Fruit fly (Drosophila melanogaster) whole organism, embryonic: Measurements from ENCODE around the gene CG17637.
A peak's percentile ranks its signal among the peaks of the same experiment; 100 is the strongest.

Experiments
- Awh ChIP-seq: fragments of 200-800 bp; sonication (Bioruptor generic); IDR thresholded peaks from 2 replicates; pipeline ENCODE4, ENCODE4 v1.3.6; 2022; ENCODE audit warnings: missing biosample characterization, missing genetic modification characterization
- CG10274 ChIP-seq: fragments of 200-800 bp; sonication (Bioruptor generic); optimal IDR thresholded peaks from 3 replicates; lab custom pipeline; 2017; ENCODE audit warnings: missing biosample characterization, mild to moderate bottlenecking, missing genetic modification characterization
- CG10979 ChIP-seq: fragments of 200-800 bp; sonication (Bioruptor generic); optimal IDR thresholded peaks from 2 replicates; lab custom pipeline; 2018; ENCODE audit warnings: missing biosample characterization, mild to moderate bottlenecking, missing genetic modification characterization, moderate library complexity
- CG11723 ChIP-seq: fragments of 200-800 bp; sonication (Bioruptor generic); optimal IDR thresholded peaks from 2 replicates; lab custom pipeline; 2017; ENCODE audit warnings: missing biosample characterization, mild to moderate bottlenecking, missing genetic modification characterization
- CG12659 ChIP-seq: fragments of 200-800 bp; sonication (Bioruptor generic); optimal IDR thresholded peaks from 3 replicates; lab custom pipeline; 2017; ENCODE audit warnings: mild to moderate bottlenecking, missing biosample characterization, missing genetic modification reagents, missing genetic modification characterization
- CG12769 ChIP-seq: fragments of 200-800 bp; sonication (Bioruptor generic); optimal IDR thresholded peaks from 2 replicates; lab custom pipeline; 2019; ENCODE audit warnings: missing biosample characterization, mild to moderate bottlenecking, missing genetic modification characterization, moderate library complexity
- CG14710 ChIP-seq: fragments of 200-800 bp; sonication (Bioruptor generic); optimal IDR thresholded peaks from 3 replicates; lab custom pipeline; 2019; ENCODE audit warnings: missing biosample characterization, mild to moderate bottlenecking, missing genetic modification characterization, moderate library complexity
- CG15011 ChIP-seq: fragments of 200-800 bp; sonication (Bioruptor generic); optimal IDR thresholded peaks from 3 replicates; lab custom pipeline; 2018; ENCODE audit warnings: missing biosample characterization, mild to moderate bottlenecking, missing genetic modification characterization
- CG15269 ChIP-seq: fragments of 200-800 bp; sonication (Bioruptor generic); optimal IDR thresholded peaks from 2 replicates; lab custom pipeline; 2018; ENCODE audit warnings: missing biosample characterization, mild to moderate bottlenecking, missing genetic modification characterization, moderate library complexity
- CG1529 ChIP-seq: fragments of 200-800 bp; sonication (Bioruptor generic); optimal IDR thresholded peaks from 3 replicates; lab custom pipeline; 2018; ENCODE audit warnings: missing biosample characterization, missing genetic modification characterization
- CG17359 ChIP-seq: fragments of 200-800 bp; sonication (Bioruptor generic); optimal IDR thresholded peaks from 3 replicates; lab custom pipeline; 2018; ENCODE audit warnings: missing biosample characterization, mild to moderate bottlenecking, missing genetic modification characterization, moderate library complexity
- CG17802 ChIP-seq: fragments of 200-800 bp; sonication (Bioruptor generic); optimal IDR thresholded peaks from 2 replicates; lab custom pipeline; 2018; ENCODE audit warnings: missing biosample characterization, mild to moderate bottlenecking, missing genetic modification characterization, moderate library complexity
- CG2129 ChIP-seq: fragments of 200-800 bp; sonication (Bioruptor generic); IDR thresholded peaks from 2 replicates; pipeline ENCODE4 v1.3.6; 2022; ENCODE audit warnings: missing biosample characterization, missing genetic modification characterization; ENCODE audit not compliant: partially characterized antibody
- CG30403 ChIP-seq: fragments of 200-800 bp; sonication (Bioruptor generic); optimal IDR thresholded peaks from 3 replicates; lab custom pipeline; 2016; ENCODE audit warnings: missing biosample characterization, missing genetic modification characterization
- CG33213 ChIP-seq: fragments of 200-800 bp; sonication (Bioruptor generic); optimal IDR thresholded peaks from 3 replicates; lab custom pipeline; 2016; ENCODE audit warnings: missing biosample characterization, missing genetic modification characterization
- CG3726 ChIP-seq: fragments of 200-800 bp; sonication (Bioruptor generic); IDR thresholded peaks from 3 replicates; pipeline ENCODE4, ENCODE4 v1.3.6; 2022; ENCODE audit warnings: missing biosample characterization, missing genetic modification characterization
- CG6689 ChIP-seq: fragments of 200-800 bp; sonication (Bioruptor generic); IDR thresholded peaks from 2 replicates; pipeline ENCODE4 v1.3.6; 2022; ENCODE audit warnings: missing biosample characterization, missing genetic modification characterization
- CG7987 ChIP-seq: fragments of 200-800 bp; sonication (Bioruptor generic); optimal IDR thresholded peaks from 2 replicates; lab custom pipeline; 2018; ENCODE audit warnings: missing biosample characterization, mild to moderate bottlenecking, missing genetic modification characterization, moderate library complexity
- CoRest ChIP-seq: fragments of 200-800 bp; sonication (Bioruptor generic); optimal IDR thresholded peaks from 3 replicates; lab custom pipeline; 2018; ENCODE audit warnings: missing biosample characterization, mild to moderate bottlenecking, missing genetic modification characterization, moderate library complexity
- Hey ChIP-seq: fragments of 200-800 bp; sonication (Bioruptor generic); optimal IDR thresholded peaks from 3 replicates; lab custom pipeline; 2018; ENCODE audit warnings: missing biosample characterization, mild to moderate bottlenecking, missing genetic modification characterization
- NFAT ChIP-seq: fragments of 200-800 bp; sonication (Bioruptor generic); IDR thresholded peaks from 2 replicates; pipeline ENCODE4 v1.3.6; 2022; ENCODE audit warnings: missing biosample characterization, missing genetic modification characterization
- Ravus ChIP-seq: fragments of 200-800 bp; sonication (Bioruptor generic); IDR thresholded peaks from 2 replicates; pipeline ENCODE4 v1.3.6; 2022; ENCODE audit warnings: missing biosample characterization, missing genetic modification characterization
- Rfx ChIP-seq: fragments of 200-800 bp; sonication (Bioruptor generic); IDR thresholded peaks from 2 replicates; pipeline ENCODE4 v1.3.6; 2022; ENCODE audit warnings: missing biosample characterization, missing genetic modification characterization
- Sox102F ChIP-seq: fragments of 200-800 bp; sonication (Bioruptor generic); optimal IDR thresholded peaks from 2 replicates; lab custom pipeline; 2018; ENCODE audit warnings: missing biosample characterization, mild to moderate bottlenecking, missing genetic modification characterization, moderate library complexity
- Sry-β ChIP-seq: fragments of 200-800 bp; sonication (Bioruptor generic); optimal IDR thresholded peaks from 2 replicates; lab custom pipeline; 2018; ENCODE audit warnings: missing biosample characterization, mild to moderate bottlenecking, missing genetic modification characterization, moderate library complexity
- Ssrp ChIP-seq: fragments of 200-800 bp; sonication (Bioruptor generic); optimal IDR thresholded peaks from 2 replicates; lab custom pipeline; 2018; ENCODE audit warnings: missing biosample characterization, mild to moderate bottlenecking, missing genetic modification characterization, moderate library complexity
- Xbp1 ChIP-seq: fragments of 200-800 bp; sonication (Bioruptor generic); optimal IDR thresholded peaks from 3 replicates; lab custom pipeline; 2016; ENCODE audit warnings: missing biosample characterization, mild to moderate bottlenecking, missing genetic modification characterization
- ab ChIP-seq: fragments of 200-800 bp; sonication (Bioruptor generic); optimal IDR thresholded peaks from 2 replicates; lab custom pipeline; 2016; ENCODE audit warnings: missing biosample characterization, missing genetic modification characterization
- abd-A ChIP-seq: fragments of 200-800 bp; sonication (Bioruptor generic); optimal IDR thresholded peaks from 3 replicates; lab custom pipeline; 2019; ENCODE audit warnings: missing biosample characterization, mild to moderate bottlenecking, missing genetic modification characterization, moderate library complexity
- ash1 ChIP-seq: fragments of 200-800 bp; sonication (Bioruptor generic); optimal IDR thresholded peaks from 2 replicates; lab custom pipeline; 2018; ENCODE audit warnings: missing biosample characterization, mild to moderate bottlenecking, missing genetic modification characterization
- bsh ChIP-seq, 2 experiments: fragments of 200-800 bp; sonication (Bioruptor generic); optimal IDR thresholded peaks; 2 replicates each; lab custom pipeline; 2017 to 2018; ENCODE audit warnings: mild to moderate bottlenecking in 2 of 2, missing biosample characterization in 2 of 2, missing genetic modification characterization in 2 of 2, moderate library complexity in 1 of 2
- cato ChIP-seq: fragments of 200-800 bp; sonication (Bioruptor generic); optimal IDR thresholded peaks from 2 replicates; lab custom pipeline; 2016; ENCODE audit warnings: missing biosample characterization, missing genetic modification characterization, borderline replicate concordance
- corto ChIP-seq: fragments of 200-800 bp; sonication (Bioruptor generic); optimal IDR thresholded peaks from 2 replicates; lab custom pipeline; 2016; ENCODE audit warnings: missing biosample characterization, mild to moderate bottlenecking, missing genetic modification characterization, moderate library complexity
- disco-r ChIP-seq: fragments of 200-800 bp; sonication (Bioruptor generic); optimal IDR thresholded peaks from 2 replicates; lab custom pipeline; 2016; ENCODE audit warnings: missing biosample characterization, missing genetic modification characterization
- dmrt11E ChIP-seq: fragments of 200-800 bp; sonication (Bioruptor generic); optimal IDR thresholded peaks from 3 replicates; lab custom pipeline; 2018; ENCODE audit warnings: missing biosample characterization, mild to moderate bottlenecking, missing genetic modification characterization, moderate library complexity
- ftz-f1 ChIP-seq: fragments of 200-800 bp; sonication (Bioruptor generic); optimal IDR thresholded peaks from 2 replicates; lab custom pipeline; 2016; ENCODE audit warnings: missing biosample characterization, missing genetic modification characterization
- grn ChIP-seq: fragments of 200-800 bp; sonication (Bioruptor generic); optimal IDR thresholded peaks from 3 replicates; lab custom pipeline; 2017; ENCODE audit warnings: missing biosample characterization, missing genetic modification characterization
- hb ChIP-seq: fragments of 200-800 bp; sonication (Bioruptor generic); IDR thresholded peaks from 3 replicates; pipeline ENCODE4 v1.3.6; 2022; ENCODE audit warnings: missing biosample characterization, missing genetic modification characterization; ENCODE audit not compliant: partially characterized antibody
- hbn ChIP-seq: fragments of 200-800 bp; sonication (Bioruptor generic); IDR thresholded peaks from 2 replicates; pipeline ENCODE4 v1.3.6; 2022; ENCODE audit warnings: missing biosample characterization, missing genetic modification characterization; ENCODE audit not compliant: partially characterized antibody
- lbe ChIP-seq: fragments of 200-800 bp; sonication (Bioruptor generic); optimal IDR thresholded peaks from 2 replicates; lab custom pipeline; 2016; ENCODE audit warnings: missing biosample characterization, mild to moderate bottlenecking, missing genetic modification characterization
- nom ChIP-seq: fragments of 200-800 bp; sonication (Bioruptor generic); optimal IDR thresholded peaks from 2 replicates; lab custom pipeline; 2017; ENCODE audit warnings: missing biosample characterization, missing genetic modification characterization, mild to moderate bottlenecking, moderate library complexity, missing genetic modification reagents
- odd ChIP-seq: fragments of 200-800 bp; sonication (Bioruptor generic); optimal IDR thresholded peaks from 2 replicates; lab custom pipeline; 2017; ENCODE audit warnings: missing biosample characterization, mild to moderate bottlenecking, missing genetic modification characterization
- peb ChIP-seq: fragments of 200-800 bp; sonication (Bioruptor generic); IDR thresholded peaks from 2 replicates; pipeline ENCODE4 v1.3.6; 2022; ENCODE audit warnings: missing biosample characterization, missing genetic modification characterization
- sd ChIP-seq: fragments of 200-800 bp; sonication (Bioruptor generic); optimal IDR thresholded peaks from 3 replicates; lab custom pipeline; 2018; ENCODE audit warnings: missing biosample characterization, mild to moderate bottlenecking, missing genetic modification characterization, moderate library complexity
- sens-2 ChIP-seq: fragments of 200-800 bp; sonication (Bioruptor generic); IDR thresholded peaks from 2 replicates; pipeline ENCODE4 v1.3.6; 2022; ENCODE audit warnings: missing biosample characterization, missing genetic modification characterization
- tna ChIP-seq: fragments of 200-800 bp; sonication (Bioruptor generic); IDR thresholded peaks from 2 replicates; pipeline ENCODE4 v1.3.6; 2022; ENCODE audit warnings: missing biosample characterization, missing genetic modification characterization; ENCODE audit not compliant: partially characterized antibody
- vvl ChIP-seq: fragments of 200-800 bp; sonication (Bioruptor generic); IDR thresholded peaks from 2 replicates; pipeline ENCODE4 v1.3.6; 2022; ENCODE audit warnings: missing biosample characterization, missing genetic modification characterization
- zfh2 ChIP-seq: fragments of 200-800 bp; sonication (Bioruptor generic); optimal IDR thresholded peaks from 2 replicates; lab custom pipeline; 2016; ENCODE audit warnings: missing biosample characterization, missing genetic modification characterization

The CG17637 gene

dm6 chr3L:20548201-20548854 is 44.3 kb downstream of the CG17637 start (continued):
- TF ChIP-seq CG6689 (GFP tag; lab: Robert Waterston, UW) = no peak
- TF ChIP-seq hb (GFP tag; lab: Robert Waterston, UW) = no peak
- TF ChIP-seq CG12769 = peak; percentile 25
- TF ChIP-seq ftz-f1 (GFP tag; lab: Kevin White, UChicago) = no peak
- TF ChIP-seq CoRest = no peak
- no peak for TF ChIP-seq tna (GFP tag; lab: Robert Waterston, UW)
- peak; percentile 46 for TF ChIP-seq vvl (GFP tag; lab: Robert Waterston, UW)
- TF ChIP-seq disco-r (GFP tag; lab: Kevin White, UChicago) = no peak
- peak; percentile 73 for TF ChIP-seq Awh (GFP tag; lab: Robert Waterston, UW)
- no peak for TF ChIP-seq CG30403 (GFP tag; lab: Kevin White, UChicago)
- peak; percentile 61 for TF ChIP-seq grn (GFP tag; lab: Kevin White, UChicago)
- peak; percentile 2 for TF ChIP-seq CG15269 (tag; lab: Kevin White, UChicago)
- TF ChIP-seq abd-A (tag; lab: Kevin White, UChicago) = peak; percentile 81
- no peak for TF ChIP-seq sens-2
- TF ChIP-seq CG17802 (tag; lab: Kevin White, UChicago) = no peak
- no peak for TF ChIP-seq CG10274 (GFP tag; lab: Kevin White, UChicago)
- TF ChIP-seq CG3726 (GFP tag; lab: Robert Waterston, UW) = no peak
- no peak for TF ChIP-seq Sry-β
- TF ChIP-seq sd = peak; percentile 51
- no peak for TF ChIP-seq CG11723
- TF ChIP-seq cato (GFP tag; lab: Kevin White, UChicago) = no peak
- no peak for TF ChIP-seq hbn (GFP tag; lab: Robert Waterston, UW)
- TF ChIP-seq NFAT (GFP tag; lab: Robert Waterston, UW) = no peak
- TF ChIP-seq CG1529 (GFP tag; lab: Kevin White, UChicago) = no peak

dm6 chr3L:20549358-20549757 is 45.4 kb downstream of the CG17637 start:
- TF ChIP-seq odd (GFP tag; lab: Kevin White, UChicago) = no peak
- TF ChIP-seq bsh (GFP tag; optimal IDR thresholded peaks at IDR 0.05; lab: Kevin White, UChicago) = peak in 1 of 2 experiments; percentile 24
- peak; percentile 24 for TF ChIP-seq grn (GFP tag; lab: Kevin White, UChicago)
- no peak for TF ChIP-seq zfh2
- TF ChIP-seq Ssrp (tag; lab: Kevin White, UChicago) = no peak
- no peak for TF ChIP-seq CG12659
- peak; percentile 37 for TF ChIP-seq lbe
- peak; percentile 45 for TF ChIP-seq corto
- peak; percentile 17 for TF ChIP-seq nom (GFP tag; lab: Kevin White, UChicago)
- no peak for TF ChIP-seq Xbp1 (GFP tag; lab: Kevin White, UChicago)

DNA sequence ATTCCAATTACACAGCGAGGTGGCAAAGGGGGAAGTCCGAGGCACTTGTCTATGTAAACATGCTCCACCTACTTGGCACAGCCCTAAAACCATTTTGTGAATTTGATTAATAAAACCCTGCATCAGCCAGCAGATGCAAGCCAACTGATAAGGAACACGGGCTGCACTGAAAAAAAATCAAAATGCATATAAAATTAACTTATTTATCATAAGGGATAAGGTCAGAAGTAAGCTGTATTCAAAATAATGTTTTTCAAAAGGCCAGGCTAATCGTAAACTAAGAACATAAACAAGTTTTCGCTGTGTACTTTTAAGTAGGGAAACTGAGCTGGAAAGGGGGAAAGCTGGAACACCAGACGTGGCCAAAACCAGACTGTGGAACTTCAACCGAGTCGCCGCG is 47.9 kb downstream of the CG17637 start:
- TF ChIP-seq CG15011 (GFP tag; lab: Kevin White, UChicago) = no peak
- TF ChIP-seq Rfx = no peak
- peak; percentile 7 for TF ChIP-seq CG17359
- TF ChIP-seq Sox102F = peak; percentile 17
- TF ChIP-seq dmrt11E = peak; percentile 33
- no peak for TF ChIP-seq Hey (tag; lab: Kevin White, UChicago)
- TF ChIP-seq CG7987 (GFP tag; lab: Kevin White, UChicago) = no peak
- TF ChIP-seq peb (GFP tag; lab: Robert Waterston, UW) = no peak
- no peak for TF ChIP-seq ash1 (GFP tag; lab: Kevin White, UChicago)
- TF ChIP-seq Ravus (GFP tag; lab: Robert Waterston, UW) = no peak
- TF ChIP-seq CG33213 = no peak
- no peak for TF ChIP-seq CG2129 (GFP tag; lab: Robert Waterston, UW)
- TF ChIP-seq CG14710 (tag; lab: Kevin White, UChicago) = peak; percentile 3
- TF ChIP-seq ab (GFP tag; lab: Kevin White, UChicago) = no peak
- TF ChIP-seq CG10979 (tag; lab: Kevin White, UChicago) = peak; percentile 39
